Worm (Caenorhabditis elegans): ENCODE results near the gene mop-25.1.

mop-25.1 gene

DNA sequence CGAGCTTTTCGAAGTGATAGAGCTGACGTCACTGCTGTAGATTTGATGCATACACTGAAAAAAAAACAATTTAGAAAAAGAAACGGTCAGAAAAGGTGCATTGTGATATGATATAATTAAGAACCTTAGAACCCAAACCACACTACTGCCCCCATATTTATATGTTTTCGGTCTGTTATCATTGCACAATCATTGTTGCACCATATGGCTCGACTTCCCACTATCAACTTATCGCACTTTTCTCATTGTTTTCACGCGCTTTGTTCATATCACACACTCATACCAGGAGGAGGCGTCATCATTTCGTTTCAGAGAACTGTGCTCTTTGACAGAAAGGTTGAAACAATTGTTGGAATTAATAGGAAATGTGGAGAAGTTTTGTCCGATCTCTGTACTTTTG is 3.1 kb upstream of the mop-25.1 start (continued):
- TF ChIP-seq lsy-2 (tag; optimal IDR thresholded peaks at IDR 0.05) (peak in 1 of 2 experiments; percentile 42), F44E2.7 (GFP tag; IDR thresholded peaks at IDR 0.05) (no peak), dmd-8 (GFP tag; IDR thresholded peaks at IDR 0.05) (no peak), nhr-11 (tag; optimal IDR thresholded peaks at IDR 0.05) (no peak), F37D6.2 (tag; optimal IDR thresholded peaks at IDR 0.05) (no peak), ztf-11 (tag; optimal IDR thresholded peaks at IDR 0.05) (no peak), aha-1 (tag) (peak; percentile 73), daf-19 (GFP tag; conservative IDR thresholded peaks at IDR 0.05) (no peak), F26F4.8 (GFP tag; conservative IDR thresholded peaks at IDR 0.05) (no peak), nhr-237 (tag; optimal IDR thresholded peaks at IDR 0.05) (no peak), snpc-1.2 (GFP tag; IDR thresholded peaks at IDR 0.05) (no peak), fos-1 (tag; optimal IDR thresholded peaks at IDR 0.05) (no peak), snpc-4 (tag; optimal IDR thresholded peaks at IDR 0.05) (no peak), Y5F2A.4 (GFP tag; optimal IDR thresholded peaks at IDR 0.05) (no peak), dpl-1 (GFP tag; optimal IDR thresholded peaks at IDR 0.05) (no peak), unc-39 (tag; optimal IDR thresholded peaks at IDR 0.05) (no peak), daf-8 (GFP tag; IDR thresholded peaks at IDR 0.05) (no peak), ceh-44 (GFP tag; IDR thresholded peaks at IDR 0.05) (no peak), hlh-11 (tag; optimal IDR thresholded peaks at IDR 0.05) (peak; percentile 92), aly-2 (tag; optimal IDR thresholded peaks at IDR 0.05) (no peak), hmg-1.1 (GFP tag; IDR thresholded peaks at IDR 0.05) (no peak), Y48G9A.11 (GFP tag; IDR thresholded peaks at IDR 0.05) (no peak), nhr-111 (GFP tag; optimal IDR thresholded peaks at IDR 0.05) (no peak), pha-4 (GFP tag; IDR thresholded peaks at IDR 0.05) (no peak), pha-4 (tag; optimal IDR thresholded peaks at IDR 0.05) (no peak), nhr-6 (tag; optimal IDR thresholded peaks at IDR 0.05) (no peak), lim-7 (GFP tag; IDR thresholded peaks at IDR 0.05) (no peak), lin-13 (GFP tag; optimal IDR thresholded peaks at IDR 0.05) (peak; percentile 9), nhr-41 (GFP tag; IDR thresholded peaks at IDR 0.05) (no peak), egl-43 (GFP tag; IDR thresholded peaks at IDR 0.05) (no peak), nhr-10 (tag; optimal IDR thresholded peaks at IDR 0.05) (peak; percentile 9), mxl-2 (GFP tag; conservative IDR thresholded peaks at IDR 0.05) (no peak), mep-1 (tag; optimal IDR thresholded peaks at IDR 0.05) (peak; percentile 37), rbr-2 (tag; optimal IDR thresholded peaks at IDR 0.05) (no peak), fkh-10 (GFP tag; optimal IDR thresholded peaks at IDR 0.05) (no peak), lin-1 (GFP tag; IDR thresholded peaks at IDR 0.05) (0 out of 2 replicates have a peak, but pooled peaks have one; percentile 61), lin-38 (GFP tag; IDR thresholded peaks at IDR 0.05) (no peak), mxl-3 (GFP tag; optimal IDR thresholded peaks at IDR 0.05) (no peak), php-3 (GFP tag; IDR thresholded peaks at IDR 0.05) (peak; percentile 57), pqm-1 (tag; optimal IDR thresholded peaks at IDR 0.05) (peak; percentile 98), dmd-9 (GFP tag; IDR thresholded peaks at IDR 0.05) (no peak), duxl-1 (tag; optimal IDR thresholded peaks at IDR 0.05; ENCODE audit: poor library complexity) (no peak), T26A8.4 (GFP tag; IDR thresholded peaks at IDR 0.05) (no peak), tra-1 (GFP tag; IDR thresholded peaks at IDR 0.05) (peak; percentile 68; the same call in 1 of the 2 replicates), mes-2 (tag; optimal IDR thresholded peaks at IDR 0.05; ENCODE audit: poor library complexity, severe bottlenecking) (peak; percentile 58), nhr-48 (tag; optimal IDR thresholded peaks at IDR 0.05) (peak; percentile 67), ceh-32 (tag; optimal IDR thresholded peaks at IDR 0.05; ENCODE audit: poor library complexity) (no peak), nhr-76 (tag; optimal IDR thresholded peaks at IDR 0.05) (no peak), T20F7.1 (GFP tag; optimal IDR thresholded peaks at IDR 0.05) (peak; percentile 49), gei-8 (GFP tag; optimal IDR thresholded peaks at IDR 0.05) (no peak), nhr-28 (tag; optimal IDR thresholded peaks at IDR 0.05) (peak; percentile 94), dmd-6 (GFP tag; IDR thresholded peaks at IDR 0.05) (peak; percentile 94), ceh-20 (GFP tag; IDR thresholded peaks at IDR 0.05) (no peak)

All from whole organism, L4 larva.